ENCODE assay signal across 4 worm cellular contexts in genomic region chrV:9343629-9344624, ce11.
A peak's percentile ranks its signal among the peaks of the same experiment; 100 is the strongest.
TF ChIP-seq lines count a peak whose summit lies in the region.

Gene tos-1, minus strand, starts transcription at chrV:9344203.

TF ChIP-seq in whole organism, L2 larva, 48 proteins besides CTCF, POLR2A, EP300 and RAD21 (continued from another document):
- TF ChIP-seq dmd-4 (tag; optimal IDR thresholded peaks at IDR 0.05; lab: Kevin White, UChicago) (no peak), ztf-4 (tag; optimal IDR thresholded peaks at IDR 0.05; lab: Kevin White, UChicago) (peak; percentile 91), ceh-82 (tag; optimal IDR thresholded peaks at IDR 0.05; lab: Kevin White, UChicago) (peak; percentile 82), mab-5 (tag; optimal IDR thresholded peaks at IDR 0.05; lab: Kevin White, UChicago) (peak; percentile 96), elt-3 (tag; optimal IDR thresholded peaks at IDR 0.05; lab: Kevin White, UChicago) (no peak), lin-39 (tag; optimal IDR thresholded peaks at IDR 0.05; lab: Kevin White, UChicago) (peak; percentile 59), nhr-11 (tag; optimal IDR thresholded peaks at IDR 0.05; lab: Kevin White, UChicago) (peak; percentile 79), mdl-1 (tag; optimal IDR thresholded peaks at IDR 0.05; lab: Kevin White, UChicago) (peak; percentile 98 to 99), zag-1 (tag; optimal IDR thresholded peaks at IDR 0.05; lab: Kevin White, UChicago) (peak; percentile 94), alr-1 (tag; optimal IDR thresholded peaks at IDR 0.05; lab: Kevin White, UChicago) (no peak), ztf-11 (tag; optimal IDR thresholded peaks at IDR 0.05; lab: Kevin White, UChicago) (peak; percentile 32), snpc-4 (tag; optimal IDR thresholded peaks at IDR 0.05; lab: Kevin White, UChicago) (peak; percentile 50), mbf-1 (tag; optimal IDR thresholded peaks at IDR 0.05; lab: Kevin White, UChicago) (no peak), nhr-77 (tag; optimal IDR thresholded peaks at IDR 0.05; lab: Kevin White, UChicago) (peak; percentile 88), F13H6.1 (tag; optimal IDR thresholded peaks at IDR 0.05; lab: Kevin White, UChicago) (peak; percentile 99), aly-2 (tag; optimal IDR thresholded peaks at IDR 0.05; lab: Kevin White, UChicago) (peak; percentile 43), nhr-6 (tag; optimal IDR thresholded peaks at IDR 0.05; lab: Kevin White, UChicago) (peak; percentile 96), sma-9 (GFP tag; optimal IDR thresholded peaks at IDR 0.05; lab: Kevin White, UChicago) (peak; percentile 90), sma-9 (tag; optimal IDR thresholded peaks at IDR 0.05; lab: Kevin White, UChicago) (no peak), gmeb-1 (tag; optimal IDR thresholded peaks at IDR 0.05; lab: Kevin White, UChicago) (peak; percentile 92), unc-55 (GFP tag; optimal IDR thresholded peaks at IDR 0.05; lab: Kevin White, UChicago) (peak; percentile 91), sem-4 (tag; optimal IDR thresholded peaks at IDR 0.05; lab: Kevin White, UChicago) (peak; percentile 96), Y55F3AM.14 (GFP tag; optimal IDR thresholded peaks at IDR 0.05; lab: Kevin White, UChicago) (peak; percentile 98), nhr-21 (tag; optimal IDR thresholded peaks at IDR 0.05; lab: Kevin White, UChicago) (peak; percentile 98), ztf-1 (GFP tag; conservative IDR thresholded peaks at IDR 0.05; lab: Robert Waterston, UW) (peak; percentile 94; the same call in 1 of the 2 replicates), skn-1 (tag; optimal IDR thresholded peaks at IDR 0.05; lab: Kevin White, UChicago) (no peak)

TF ChIP-seq in whole organism, L4 larva, 104 proteins besides CTCF, POLR2A, EP300 and RAD21 (continued from another document and continues in another):
- TF ChIP-seq unc-62 (GFP tag; optimal IDR thresholded peaks at IDR 0.05 in 1 of 2; lab: Kevin White, UChicago) (peak; percentile 37 to 100), unc-62 (tag; optimal IDR thresholded peaks at IDR 0.05; lab: Kevin White, UChicago) (peak; percentile 70), arid-1 (GFP tag; conservative IDR thresholded peaks at IDR 0.05; lab: Robert Waterston, UW) (peak; percentile 61), ceh-44 (GFP tag; IDR thresholded peaks at IDR 0.05; lab: Robert Waterston, UW) (no peak), dmd-6 (GFP tag; IDR thresholded peaks at IDR 0.05; lab: Robert Waterston, UW) (peak; percentile 99), set-16 (GFP tag; IDR thresholded peaks at IDR 0.05; lab: Robert Waterston, UW) (peak; percentile 77; the same call in 1 of the 2 replicates), lin-39 (tag; optimal IDR thresholded peaks at IDR 0.05; lab: Kevin White, UChicago) (peak; percentile 46), ceh-32 (tag; optimal IDR thresholded peaks at IDR 0.05; lab: Kevin White, UChicago; ENCODE audit: poor library complexity) (no peak), lin-13 (GFP tag; optimal IDR thresholded peaks at IDR 0.05; lab: Kevin White, UChicago) (peak; percentile 91), unc-130 (GFP tag; optimal IDR thresholded peaks at IDR 0.05; lab: Kevin White, UChicago) (peak; percentile 58), Y75B8A.6 (GFP tag; IDR thresholded peaks at IDR 0.05; lab: Robert Waterston, UW) (peak; percentile 84), nhr-76 (tag; optimal IDR thresholded peaks at IDR 0.05; lab: Kevin White, UChicago) (peak; percentile 65), vab-7 (GFP tag; IDR thresholded peaks at IDR 0.05; lab: Robert Waterston, UW) (peak; percentile 90), ZK546.5 (tag; optimal IDR thresholded peaks at IDR 0.05; lab: Kevin White, UChicago) (peak in 1 of 2 experiments; percentile 56), nhr-77 (tag; optimal IDR thresholded peaks at IDR 0.05; lab: Kevin White, UChicago) (peak; percentile 96), T20F7.1 (GFP tag; optimal IDR thresholded peaks at IDR 0.05; lab: Kevin White, UChicago) (peak; percentile 97), nhr-10 (tag; optimal IDR thresholded peaks at IDR 0.05; lab: Kevin White, UChicago) (peak; percentile 94), ztf-11 (tag; optimal IDR thresholded peaks at IDR 0.05; lab: Kevin White, UChicago) (no peak), fos-1 (tag; optimal IDR thresholded peaks at IDR 0.05; lab: Kevin White, UChicago) (no peak), rbr-2 (tag; optimal IDR thresholded peaks at IDR 0.05; lab: Kevin White, UChicago) (peak; percentile 98), snpc-1.2 (GFP tag; IDR thresholded peaks at IDR 0.05; lab: Robert Waterston, UW) (no peak), ceh-20 (GFP tag; IDR thresholded peaks at IDR 0.05; lab: Robert Waterston, UW) (peak; percentile 100), zip-11 (GFP tag; IDR thresholded peaks at IDR 0.05; lab: Robert Waterston, UW) (no peak), unc-39 (tag; optimal IDR thresholded peaks at IDR 0.05; lab: Kevin White, UChicago) (peak; percentile 63), Y105C5A.15 (GFP tag; IDR thresholded peaks at IDR 0.05; lab: Robert Waterston, UW) (no peak), daf-8 (GFP tag; IDR thresholded peaks at IDR 0.05; lab: Robert Waterston, UW) (0 out of 2 replicates have a peak, but pooled peaks have one; percentile 62), lin-38 (GFP tag; IDR thresholded peaks at IDR 0.05; lab: Robert Waterston, UW) (peak; percentile 84), aha-1 (tag; lab: Kevin White, UChicago) (peak; percentile 100), pqm-1 (tag; optimal IDR thresholded peaks at IDR 0.05; lab: Kevin White, UChicago) (peak; percentile 19), php-3 (GFP tag; IDR thresholded peaks at IDR 0.05; lab: Robert Waterston, UW) (peak; percentile 94), mdl-1 (tag; optimal IDR thresholded peaks at IDR 0.05; lab: Kevin White, UChicago) (peak; percentile 99), lir-3 (tag; optimal IDR thresholded peaks at IDR 0.05; lab: Kevin White, UChicago) (peak; percentile 51), mes-2 (tag; optimal IDR thresholded peaks at IDR 0.05; lab: Kevin White, UChicago; ENCODE audit: poor library complexity, severe bottlenecking) (peak; percentile 78), nhr-11 (tag; optimal IDR thresholded peaks at IDR 0.05; lab: Kevin White, UChicago) (peak; percentile 99), tag-97 (GFP tag; IDR thresholded peaks at IDR 0.05; lab: Robert Waterston, UW) (no peak), lim-7 (GFP tag; IDR thresholded peaks at IDR 0.05; lab: Robert Waterston, UW) (peak; percentile 36; the same call in 1 of the 2 replicates)

TF ChIP-seq in whole organism, late embryonic, 69 proteins besides CTCF, POLR2A, EP300 and RAD21 (continued from another document and continues in another):
- peak; percentile 77 for TF ChIP-seq elt-4 (tag; optimal IDR thresholded peaks at IDR 0.05; lab: Kevin White, UChicago)
- no peak for TF ChIP-seq ceh-22 (tag; optimal IDR thresholded peaks at IDR 0.05; lab: Kevin White, UChicago)
- peak; percentile 97 for TF ChIP-seq ceh-31 (tag; optimal IDR thresholded peaks at IDR 0.05; lab: Kevin White, UChicago)
- TF ChIP-seq T23F11.4 (GFP tag; optimal IDR thresholded peaks at IDR 0.05; lab: Kevin White, UChicago): peak; percentile 90
- peak; percentile 71 for TF ChIP-seq Y22D7AL.16 (tag; optimal IDR thresholded peaks at IDR 0.05; lab: Kevin White, UChicago)
- peak; percentile 76 for TF ChIP-seq sox-4 (tag; optimal IDR thresholded peaks at IDR 0.05; lab: Kevin White, UChicago)
- peak; percentile 57 for TF ChIP-seq lin-11 (tag; optimal IDR thresholded peaks at IDR 0.05; lab: Kevin White, UChicago)
- no peak for TF ChIP-seq ceh-30 (tag; optimal IDR thresholded peaks at IDR 0.05; lab: Kevin White, UChicago)
- TF ChIP-seq K09A11.1 (tag; optimal IDR thresholded peaks at IDR 0.05; lab: Kevin White, UChicago; ENCODE audit: insufficient read depth): peak; percentile 90
- peak; percentile 77 for TF ChIP-seq hlh-6 (tag; optimal IDR thresholded peaks at IDR 0.05; lab: Kevin White, UChicago)
- TF ChIP-seq ceh-19 (GFP tag; optimal IDR thresholded peaks at IDR 0.05; lab: Kevin White, UChicago): peak; percentile 87
- peak; percentile 85 for TF ChIP-seq pha-2 (tag; optimal IDR thresholded peaks at IDR 0.05; lab: Kevin White, UChicago)
- no peak; the same call in 1 of the 2 replicates for TF ChIP-seq unc-3 (GFP tag; conservative IDR thresholded peaks at IDR 0.05; lab: Robert Waterston, UW)
- peak; percentile 96 for TF ChIP-seq unc-3 (tag; optimal IDR thresholded peaks at IDR 0.05; lab: Kevin White, UChicago)
- peak; percentile 99 for TF ChIP-seq tbx-2 (tag; optimal IDR thresholded peaks at IDR 0.05; lab: Kevin White, UChicago)
- no peak for TF ChIP-seq pha-4 (tag; optimal IDR thresholded peaks at IDR 0.05; lab: Kevin White, UChicago)
- TF ChIP-seq hlh-13 (GFP tag; optimal IDR thresholded peaks at IDR 0.05; lab: Kevin White, UChicago): peak; percentile 40
- no peak for TF ChIP-seq ahr-1 (tag; optimal IDR thresholded peaks at IDR 0.05; lab: Kevin White, UChicago)
- peak; percentile 97 for TF ChIP-seq ceh-14 (tag; optimal IDR thresholded peaks at IDR 0.05; lab: Kevin White, UChicago)
- peak; percentile 88 for TF ChIP-seq pag-3 (tag; optimal IDR thresholded peaks at IDR 0.05; lab: Kevin White, UChicago; ENCODE audit: borderline replicate concordance)
- TF ChIP-seq ceh-45 (GFP tag; IDR thresholded peaks at IDR 0.05; lab: Robert Waterston, UW): 0 out of 2 replicates have a peak, but pooled peaks have one; percentile 48
- peak; percentile 67 for TF ChIP-seq fkh-10 (GFP tag; optimal IDR thresholded peaks at IDR 0.05; lab: Kevin White, UChicago)
- TF ChIP-seq tbx-7 (tag; optimal IDR thresholded peaks at IDR 0.05; lab: Kevin White, UChicago): peak; percentile 57
- peak; percentile 71 for TF ChIP-seq che-1 (tag; optimal IDR thresholded peaks at IDR 0.05; lab: Kevin White, UChicago)
- TF ChIP-seq ztf-16 (tag; optimal IDR thresholded peaks at IDR 0.05; lab: Kevin White, UChicago): peak; percentile 93
- peak; percentile 99 for TF ChIP-seq ama-1 (optimal IDR thresholded peaks at IDR 0.05; lab: Kevin White, UChicago)
- peak; percentile 75 for TF ChIP-seq eyg-1 (tag; optimal IDR thresholded peaks at IDR 0.05; lab: Kevin White, UChicago)
- TF ChIP-seq elt-2 (tag; optimal IDR thresholded peaks at IDR 0.05; lab: Kevin White, UChicago): peak; percentile 97
- peak; percentile 97 for TF ChIP-seq unc-42 (tag; optimal IDR thresholded peaks at IDR 0.05; lab: Kevin White, UChicago)
- peak; percentile 21 for TF ChIP-seq ceh-6 (GFP tag; optimal IDR thresholded peaks at IDR 0.05; lab: Kevin White, UChicago)
- TF ChIP-seq madf-2 (tag; optimal IDR thresholded peaks at IDR 0.05; lab: Kevin White, UChicago): peak; percentile 91
- TF ChIP-seq sox-2 (GFP tag; IDR thresholded peaks at IDR 0.05; lab: Robert Waterston, UW): peak; percentile 84
- peak; percentile 100 for TF ChIP-seq ceh-18 (tag; optimal IDR thresholded peaks at IDR 0.05; lab: Kevin White, UChicago)
- peak; percentile 99 for TF ChIP-seq rnt-1 (tag; optimal IDR thresholded peaks at IDR 0.05; lab: Kevin White, UChicago)
- peak; percentile 96 for TF ChIP-seq dve-1 (tag; optimal IDR thresholded peaks at IDR 0.05; lab: Kevin White, UChicago)
- peak; percentile 93 for TF ChIP-seq nfya-1 (tag; optimal IDR thresholded peaks at IDR 0.05; lab: Kevin White, UChicago)
- TF ChIP-seq npax-4 (tag; optimal IDR thresholded peaks at IDR 0.05; lab: Kevin White, UChicago): no peak
- TF ChIP-seq hlh-30 (tag; optimal IDR thresholded peaks at IDR 0.05; lab: Kevin White, UChicago; ENCODE audit: insufficient read depth): peak; percentile 100

TF ChIP-seq in whole organism, mixed stage, embryonic, 35 proteins besides CTCF, POLR2A, EP300 and RAD21 (continued from another document):
- TF ChIP-seq nhr-12 (tag; optimal IDR thresholded peaks at IDR 0.05; lab: Kevin White, UChicago) (peak; percentile 93), lin-13 (tag; optimal IDR thresholded peaks at IDR 0.05; lab: Kevin White, UChicago) (peak; percentile 98), snpc-4 (tag; optimal IDR thresholded peaks at IDR 0.05; lab: Kevin White, UChicago) (no peak), lsy-2 (tag; optimal IDR thresholded peaks at IDR 0.05; lab: Kevin White, UChicago) (peak; percentile 89), hlh-1 (tag; optimal IDR thresholded peaks at IDR 0.05; lab: Kevin White, UChicago) (peak; percentile 57), pha-4 (tag; optimal IDR thresholded peaks at IDR 0.05; lab: Kevin White, UChicago) (peak; percentile 90)
TF ChIP-seq in whole organism, mixed stage, embryonic: peak in this region for 31.
